Fruit fly (Drosophila melanogaster) whole organism, prepupa: ENCODE measurements around the gene CG7227.
A peak's percentile ranks its signal among the peaks of the same experiment; 100 is the strongest.

Source experiments
- Blimp-1 ChIP-seq: fragments of 200-800 bp; sonication (Bioruptor generic); optimal IDR thresholded peaks from 3 replicates; lab custom pipeline; 2017; ENCODE audit warnings: missing biosample characterization, missing genetic modification characterization, mild to moderate bottlenecking, moderate library complexity, missing genetic modification reagents
- CG10631 ChIP-seq: fragments of 200-800 bp; sonication (Bioruptor generic); optimal IDR thresholded peaks from 2 replicates; lab custom pipeline; 2016; ENCODE audit warnings: missing biosample characterization, missing genetic modification characterization
- CG10669 ChIP-seq: fragments of 200-800 bp; sonication (Bioruptor generic); optimal IDR thresholded peaks from 3 replicates; lab custom pipeline; 2018; ENCODE audit warnings: missing biosample characterization, mild to moderate bottlenecking, missing genetic modification characterization, moderate library complexity
- CG11902 ChIP-seq: fragments of 200-800 bp; sonication (Bioruptor generic); optimal IDR thresholded peaks from 3 replicates; lab custom pipeline; 2016; ENCODE audit warnings: missing biosample characterization, missing genetic modification characterization
- CG15336 ChIP-seq: fragments of 200-800 bp; sonication (Bioruptor generic); IDR thresholded peaks from 2 replicates; pipeline ENCODE4 v1.3.6; 2022; ENCODE audit warnings: missing biosample characterization, missing genetic modification characterization
- CG1621 ChIP-seq: fragments of 200-800 bp; sonication (Bioruptor generic); optimal IDR thresholded peaks from 3 replicates; lab custom pipeline; 2018; ENCODE audit warnings: missing biosample characterization, mild to moderate bottlenecking, missing genetic modification characterization
- CG16779 ChIP-seq: fragments of 200-800 bp; sonication (Bioruptor generic); optimal IDR thresholded peaks from 3 replicates; lab custom pipeline; 2017; ENCODE audit warnings: missing biosample characterization, mild to moderate bottlenecking, missing genetic modification characterization
- CG31627 ChIP-seq: fragments of 200-800 bp; sonication (Bioruptor generic); optimal IDR thresholded peaks from 3 replicates; lab custom pipeline; 2016; ENCODE audit warnings: missing biosample characterization, missing genetic modification characterization
- CG32006 ChIP-seq: fragments of 200-800 bp; sonication (Bioruptor generic); optimal IDR thresholded peaks from 3 replicates; lab custom pipeline; 2017; ENCODE audit warnings: missing biosample characterization, mild to moderate bottlenecking, missing genetic modification characterization
- CG34406 ChIP-seq: fragments of 200-800 bp; sonication (Bioruptor generic); optimal IDR thresholded peaks from 3 replicates; lab custom pipeline; 2016; ENCODE audit warnings: missing biosample characterization, missing genetic modification characterization
- CG3919 ChIP-seq: fragments of 200-800 bp; sonication (Bioruptor generic); optimal IDR thresholded peaks from 3 replicates; lab custom pipeline; 2016; ENCODE audit warnings: missing biosample characterization, missing genetic modification characterization
- CG6163 ChIP-seq: fragments of 200-800 bp; sonication (Bioruptor generic); IDR thresholded peaks from 3 replicates; pipeline ENCODE4 v1.3.6; 2022; ENCODE audit warnings: missing biosample characterization, missing genetic modification characterization
- CG6276 ChIP-seq: fragments of 200-800 bp; sonication (Bioruptor generic); optimal IDR thresholded peaks from 2 replicates; lab custom pipeline; 2017; ENCODE audit warnings: missing biosample characterization, mild to moderate bottlenecking, missing genetic modification characterization
- CG6792 ChIP-seq: fragments of 200-800 bp; sonication (Bioruptor generic); optimal IDR thresholded peaks from 3 replicates; lab custom pipeline; 2016; ENCODE audit warnings: missing biosample characterization, missing genetic modification characterization
- CG6808 ChIP-seq: fragments of 200-800 bp; sonication (Bioruptor generic); optimal IDR thresholded peaks from 3 replicates; lab custom pipeline; 2017; ENCODE audit warnings: missing biosample characterization, missing genetic modification characterization, mild to moderate bottlenecking, moderate library complexity, missing genetic modification reagents
- CG6854 ChIP-seq: fragments of 200-800 bp; sonication (Bioruptor generic); optimal IDR thresholded peaks from 2 replicates; lab custom pipeline; 2017; ENCODE audit warnings: missing biosample characterization, mild to moderate bottlenecking, missing genetic modification characterization
- CG7368 ChIP-seq: fragments of 200-800 bp; sonication (Bioruptor generic); optimal IDR thresholded peaks from 3 replicates; lab custom pipeline; 2016; ENCODE audit warnings: missing biosample characterization, missing genetic modification characterization
- CG8632 ChIP-seq: fragments of 200-800 bp; sonication (Bioruptor generic); optimal IDR thresholded peaks from 3 replicates; lab custom pipeline; 2016; ENCODE audit warnings: missing biosample characterization, missing genetic modification characterization
- CG9139 ChIP-seq: fragments of 200-800 bp; sonication (Bioruptor generic); optimal IDR thresholded peaks from 3 replicates; lab custom pipeline; 2017; ENCODE audit warnings: missing biosample characterization, mild to moderate bottlenecking, missing genetic modification characterization
- Eip78C ChIP-seq: fragments of 200-800 bp; sonication (Bioruptor generic); peaks from one replicate; lab custom pipeline; 2016; ENCODE audit warnings: missing biosample characterization, missing genetic modification characterization
- Eip93F ChIP-seq: fragments of 200-800 bp; sonication (Bioruptor generic); optimal IDR thresholded peaks from 2 replicates; lab custom pipeline; 2016; ENCODE audit warnings: missing biosample characterization, mild to moderate bottlenecking, missing genetic modification characterization
- Ets21C ChIP-seq: fragments of 200-800 bp; sonication (Bioruptor generic); optimal IDR thresholded peaks from 3 replicates; lab custom pipeline; 2016; ENCODE audit warnings: missing biosample characterization, missing genetic modification characterization
- Ets96B ChIP-seq: fragments of 200-800 bp; optimal IDR thresholded peaks from 2 replicates; lab custom pipeline; 2019; ENCODE audit warnings: missing biosample characterization, mild to moderate bottlenecking, missing genetic modification characterization, moderate library complexity
- Gug ChIP-seq: fragments of 200-800 bp; sonication (Bioruptor generic); IDR thresholded peaks from 2 replicates; pipeline ENCODE4 v1.3.6; 2022; ENCODE audit warnings: missing biosample characterization, missing genetic modification characterization
- Hr39 ChIP-seq: fragments of 200-800 bp; sonication (Bioruptor generic); optimal IDR thresholded peaks from 2 replicates; lab custom pipeline; 2016; ENCODE audit warnings: missing biosample characterization, missing genetic modification characterization
- Hr4 ChIP-seq: fragments of 200-800 bp; sonication (Bioruptor generic); optimal IDR thresholded peaks from 3 replicates; lab custom pipeline; 2016; ENCODE audit warnings: missing biosample characterization, missing genetic modification characterization
- Lpt ChIP-seq: fragments of 200-800 bp; sonication (Bioruptor generic); optimal IDR thresholded peaks from 3 replicates; lab custom pipeline; 2016; ENCODE audit warnings: missing biosample characterization, missing genetic modification characterization
- Met ChIP-seq: fragments of 200-800 bp; sonication (Bioruptor generic); optimal IDR thresholded peaks from 3 replicates; lab custom pipeline; 2016; ENCODE audit warnings: missing biosample characterization, missing genetic modification characterization
- OdsH ChIP-seq: fragments of 200-800 bp; sonication (Bioruptor generic); optimal IDR thresholded peaks from 3 replicates; lab custom pipeline; 2016; ENCODE audit warnings: missing biosample characterization, missing genetic modification characterization
- Smox ChIP-seq: fragments of 200-800 bp; sonication (Bioruptor generic); optimal IDR thresholded peaks from 3 replicates; lab custom pipeline; 2016; ENCODE audit warnings: missing biosample characterization, missing genetic modification characterization
- Sox102F ChIP-seq: fragments of 200-800 bp; sonication (Bioruptor generic); optimal IDR thresholded peaks from 2 replicates; lab custom pipeline; 2016; ENCODE audit warnings: missing biosample characterization, mild to moderate bottlenecking, missing genetic modification characterization
- Sox15 ChIP-seq: fragments of 200-800 bp; sonication (Bioruptor generic); optimal IDR thresholded peaks from 3 replicates; lab custom pipeline; 2016; ENCODE audit warnings: missing biosample characterization, missing genetic modification characterization
- achi ChIP-seq: fragments of 200-800 bp; sonication (Bioruptor generic); optimal IDR thresholded peaks from 3 replicates; lab custom pipeline; 2016; ENCODE audit warnings: missing biosample characterization, missing genetic modification characterization
- acj6 ChIP-seq: fragments of 200-800 bp; sonication (Bioruptor generic); optimal IDR thresholded peaks from 3 replicates; lab custom pipeline; 2016; ENCODE audit warnings: missing biosample characterization, missing genetic modification characterization
- dsx ChIP-seq: fragments of 200-800 bp; optimal IDR thresholded peaks from 3 replicates; lab custom pipeline; 2019; ENCODE audit warnings: missing biosample characterization, mild to moderate bottlenecking, missing genetic modification characterization, moderate library complexity; ENCODE audit not compliant: poor library complexity, severe bottlenecking
- eg ChIP-seq: fragments of 200-800 bp; sonication (Bioruptor generic); IDR thresholded peaks from 3 replicates; pipeline ENCODE4 v1.3.6; 2022; ENCODE audit warnings: missing biosample characterization, missing genetic modification characterization
- esn ChIP-seq: fragments of 200-800 bp; sonication (Bioruptor generic); optimal IDR thresholded peaks from 2 replicates; lab custom pipeline; 2016; ENCODE audit warnings: missing biosample characterization, mild to moderate bottlenecking, missing genetic modification characterization, moderate library complexity
- fd59A ChIP-seq: fragments of 200-800 bp; sonication (Bioruptor generic); optimal IDR thresholded peaks from 2 replicates; lab custom pipeline; 2017; ENCODE audit warnings: missing biosample characterization, mild to moderate bottlenecking, missing genetic modification characterization, missing genetic modification reagents
- fkh ChIP-seq: fragments of 200-800 bp; sonication (Bioruptor generic); optimal IDR thresholded peaks from 3 replicates; lab custom pipeline; 2017; ENCODE audit warnings: missing biosample characterization, mild to moderate bottlenecking, missing genetic modification characterization, moderate library complexity
- lz ChIP-seq: fragments of 200-800 bp; sonication (Bioruptor generic); optimal IDR thresholded peaks from 3 replicates; lab custom pipeline; 2016; ENCODE audit warnings: missing biosample characterization, missing genetic modification characterization
- net ChIP-seq: fragments of 200-800 bp; sonication (Bioruptor generic); optimal IDR thresholded peaks from 3 replicates; lab custom pipeline; 2016; ENCODE audit warnings: missing biosample characterization, missing genetic modification characterization
- pdm3 ChIP-seq: fragments of 200-800 bp; sonication (Bioruptor generic); optimal IDR thresholded peaks from 3 replicates; lab custom pipeline; 2016; ENCODE audit warnings: missing biosample characterization, missing genetic modification characterization
- salr ChIP-seq, 2 experiments: fragments of 200-800 bp; sonication (Bioruptor generic); optimal IDR thresholded peaks; 3 replicates each; lab custom pipeline; 2016 to 2018; ENCODE audit warnings: missing biosample characterization in 2 of 2, missing genetic modification characterization in 2 of 2, mild to moderate bottlenecking in 1 of 2
- spab ChIP-seq: fragments of 200-800 bp; sonication (Bioruptor generic); optimal IDR thresholded peaks from 2 replicates; lab custom pipeline; 2017; ENCODE audit warnings: missing biosample characterization, mild to moderate bottlenecking, missing genetic modification characterization, missing genetic modification reagents
- ss ChIP-seq, 2 experiments: fragments of 200-800 bp; sonication (Bioruptor generic); optimal IDR thresholded peaks; 2 replicates in 1 of 2; 3 replicates in 1 of 2; lab custom pipeline; 2017 to 2018; ENCODE audit warnings: mild to moderate bottlenecking in 2 of 2, missing biosample characterization in 2 of 2, missing genetic modification characterization in 2 of 2, moderate library complexity in 1 of 2
- svp ChIP-seq: fragments of 200-800 bp; sonication (Bioruptor generic); peaks from one replicate; lab custom pipeline; 2016; ENCODE audit warnings: missing biosample characterization, missing genetic modification characterization
- topi ChIP-seq: fragments of 200-800 bp; sonication (Bioruptor generic); optimal IDR thresholded peaks from 3 replicates; lab custom pipeline; 2016; ENCODE audit warnings: missing biosample characterization, missing genetic modification characterization
- vri ChIP-seq: fragments of 200-800 bp; sonication (Bioruptor generic); optimal IDR thresholded peaks from 3 replicates; lab custom pipeline; 2016; ENCODE audit warnings: missing biosample characterization, mild to moderate bottlenecking, missing genetic modification characterization

Gene CG7227

dm6 chr2L:7952351-7952750 lies 45.6 kb downstream of the CG7227 start:
- peak; percentile 51 for TF ChIP-seq CG3919 (GFP tag; lab: Kevin White, UChicago)
- peak in 1 of 2 experiments; percentile 6 for TF ChIP-seq salr (GFP tag; optimal IDR thresholded peaks at IDR 0.05; lab: Kevin White, UChicago)
- TF ChIP-seq Eip78C (GFP tag; lab: Kevin White, UChicago) = peak; percentile 50
- TF ChIP-seq CG6808 (GFP tag; lab: Kevin White, UChicago) = no peak

dm6 chr2L:7951934-7952333 lies 46.0 kb downstream of the CG7227 start:
- TF ChIP-seq Met = no peak
- TF ChIP-seq spab = no peak
- TF ChIP-seq Blimp-1 = no peak

dm6 chr2L:7949788-7950187 lies 48.2 kb downstream of the CG7227 start:
- TF ChIP-seq pdm3 (GFP tag; lab: Kevin White, UChicago) (peak; percentile 64), Hr39 (GFP tag; lab: Kevin White, UChicago) (no peak), svp (GFP tag; lab: Kevin White, UChicago) (no peak), acj6 (peak; percentile 62), CG6163 (peak; percentile 85), Eip78C (GFP tag; lab: Kevin White, UChicago) (peak; percentile 89), CG9139 (GFP tag; lab: Kevin White, UChicago) (no peak), CG6854 (no peak), fkh (GFP tag; lab: Kevin White, UChicago) (no peak), vri (GFP tag; lab: Kevin White, UChicago) (no peak), eg (GFP tag; lab: Robert Waterston, UW) (peak; percentile 87), CG34406 (GFP tag; lab: Kevin White, UChicago) (peak; percentile 8), CG10631 (GFP tag; lab: Kevin White, UChicago) (peak; percentile 68), Sox102F (no peak), ss (GFP tag; optimal IDR thresholded peaks at IDR 0.05; lab: Kevin White, UChicago) (peak in 1 of 2 experiments; percentile 1), lz (GFP tag; lab: Kevin White, UChicago) (no peak), CG3919 (GFP tag; lab: Kevin White, UChicago) (peak; percentile 74), esn (no peak), CG8632 (GFP tag; lab: Kevin White, UChicago) (no peak), Eip93F (GFP tag; lab: Kevin White, UChicago) (no peak), Sox15 (GFP tag; lab: Kevin White, UChicago) (no peak), Lpt (peak; percentile 86), CG1621 (tag; lab: Kevin White, UChicago) (no peak), salr (GFP tag; optimal IDR thresholded peaks at IDR 0.05; lab: Kevin White, UChicago) (peak in 1 of 2 experiments; percentile 84), CG11902 (GFP tag; lab: Kevin White, UChicago) (no peak), fd59A (GFP tag; lab: Kevin White, UChicago) (no peak), CG10669 (GFP tag; lab: Kevin White, UChicago) (peak; percentile 2), CG6808 (GFP tag; lab: Kevin White, UChicago) (no peak), OdsH (GFP tag; lab: Kevin White, UChicago) (peak; percentile 65), CG32006 (GFP tag; lab: Kevin White, UChicago) (peak; percentile 93), Ets21C (GFP tag; lab: Kevin White, UChicago) (no peak), net (GFP tag; lab: Kevin White, UChicago) (peak; percentile 69), Met (no peak), CG6276 (peak; percentile 84), Gug (GFP tag; lab: Robert Waterston, UW) (peak; percentile 77), Smox (GFP tag; lab: Kevin White, UChicago) (no peak), CG31627 (GFP tag; lab: Kevin White, UChicago) (no peak), spab (peak; percentile 25), achi (GFP tag; lab: Kevin White, UChicago) (peak; percentile 60), CG16779 (tag; lab: Kevin White, UChicago) (peak; percentile 49), Hr4 (GFP tag; lab: Kevin White, UChicago) (peak; percentile 93), CG6792 (GFP tag; lab: Kevin White, UChicago) (peak; percentile 39), dsx (GFP tag; lab: Kevin White, UChicago) (no peak), CG7368 (GFP tag; lab: Kevin White, UChicago) (peak; percentile 30), topi (GFP tag; lab: Kevin White, UChicago) (no peak), CG15336 (GFP tag; lab: Robert Waterston, UW) (peak; percentile 94), Ets96B (tag; lab: Kevin White, UChicago) (peak; percentile 20)
